Fruit fly (Drosophila melanogaster): ENCODE measurements around the gene CG8087.

Gene CG8087

dm6 chr3R:14577803-14578493, 13.3 kb upstream of the CG8087 start (continued):
- no peak for TF ChIP-seq CG10321 (GFP tag; IDR thresholded peaks at IDR 0.05)
- peak; percentile 28; the same call in 2 of the 3 replicates for TF ChIP-seq row (GFP tag; IDR thresholded peaks at IDR 0.05)
- no peak for TF ChIP-seq ara (GFP tag; IDR thresholded peaks at IDR 0.05)
- no peak for TF ChIP-seq Opbp (GFP tag; IDR thresholded peaks at IDR 0.05; ENCODE audit: partially characterized antibody)
- TF ChIP-seq dmrt11E (tag; optimal IDR thresholded peaks at IDR 0.05): no peak
- TF ChIP-seq NC2β (GFP tag; optimal IDR thresholded peaks at IDR 0.05): no peak
- TF ChIP-seq CG13287 (GFP tag; IDR thresholded peaks at IDR 0.05; ENCODE audit: partially characterized antibody): no peak
- TF ChIP-seq Doc3 (GFP tag; IDR thresholded peaks at IDR 0.05; ENCODE audit: partially characterized antibody): no peak
- no peak for TF ChIP-seq CG34422 (GFP tag; IDR thresholded peaks at IDR 0.05)
- no peak for TF ChIP-seq CG10274 (GFP tag; optimal IDR thresholded peaks at IDR 0.05)
- TF ChIP-seq ap (GFP tag; IDR thresholded peaks at IDR 0.05): no peak
- no peak for TF ChIP-seq ttk (GFP tag; IDR thresholded peaks at IDR 0.05)
- TF ChIP-seq Camta (GFP tag; optimal IDR thresholded peaks at IDR 0.05): no peak
- TF ChIP-seq CG10979 (tag; optimal IDR thresholded peaks at IDR 0.05): peak; percentile 14
- TF ChIP-seq zen2 (GFP tag; IDR thresholded peaks at IDR 0.05; ENCODE audit: partially characterized antibody): no peak
- TF ChIP-seq CG7839 (tag; optimal IDR thresholded peaks at IDR 0.05): peak; percentile 30
- TF ChIP-seq klu (GFP tag; IDR thresholded peaks at IDR 0.05): no peak
- TF ChIP-seq Ravus (GFP tag; IDR thresholded peaks at IDR 0.05): no peak
- TF ChIP-seq CG16779 (GFP tag; IDR thresholded peaks at IDR 0.05): no peak
- TF ChIP-seq jing (GFP tag; optimal IDR thresholded peaks at IDR 0.05): no peak
- TF ChIP-seq grau (tag; optimal IDR thresholded peaks at IDR 0.05): peak; percentile 44
- TF ChIP-seq dmrt99B (tag; optimal IDR thresholded peaks at IDR 0.05): peak; percentile 51
- TF ChIP-seq gsb (GFP tag; IDR thresholded peaks at IDR 0.05): no peak
- TF ChIP-seq fru (optimal IDR thresholded peaks at IDR 0.05): no peak
- TF ChIP-seq CG7556 (GFP tag; optimal IDR thresholded peaks at IDR 0.05): no peak
- no peak for TF ChIP-seq bab2 (GFP tag; optimal IDR thresholded peaks at IDR 0.05)
- no peak for TF ChIP-seq Xbp1 (GFP tag; optimal IDR thresholded peaks at IDR 0.05)
- TF ChIP-seq CkIIα-i1 (GFP tag; IDR thresholded peaks at IDR 0.05): no peak
- peak; percentile 44 for TF ChIP-seq CG18262 (tag; optimal IDR thresholded peaks at IDR 0.05)
- peak; percentile 45 for TF ChIP-seq CG11504 (tag; optimal IDR thresholded peaks at IDR 0.05)
- peak; percentile 29 for TF ChIP-seq CG15269 (tag; optimal IDR thresholded peaks at IDR 0.05)
- TF ChIP-seq gem (tag; optimal IDR thresholded peaks at IDR 0.05): peak; percentile 63
- TF ChIP-seq crol (GFP tag; IDR thresholded peaks at IDR 0.05): no peak
- TF ChIP-seq pros (GFP tag; optimal IDR thresholded peaks at IDR 0.05): no peak
- no peak for TF ChIP-seq Neu2 (GFP tag; optimal IDR thresholded peaks at IDR 0.05; ENCODE audit: borderline replicate concordance)
- no peak for TF ChIP-seq Mes4 (GFP tag; optimal IDR thresholded peaks at IDR 0.05)
- TF ChIP-seq CoRest (tag; optimal IDR thresholded peaks at IDR 0.05): peak; percentile 41
- TF ChIP-seq Drgx (GFP tag; IDR thresholded peaks at IDR 0.05): no peak
- TF ChIP-seq CG1602 (GFP tag; optimal IDR thresholded peaks at IDR 0.05): no peak
- TF ChIP-seq Eip74EF (GFP tag; optimal IDR thresholded peaks at IDR 0.05): peak in 1 of 2 experiments; percentile 18
- TF ChIP-seq CG31441 (GFP tag; IDR thresholded peaks at IDR 0.05): peak; percentile 46; the same call in 1 of the 2 replicates
- TF ChIP-seq Ptx1 (GFP tag; IDR thresholded peaks at IDR 0.05): no peak; the same call in 1 of the 2 replicates
- no peak for TF ChIP-seq H2.0 (GFP tag; IDR thresholded peaks at IDR 0.05)
- TF ChIP-seq bbx (GFP tag; IDR thresholded peaks at IDR 0.05; ENCODE audit: partially characterized antibody): no peak
- no peak for TF ChIP-seq Abd-B (GFP tag; optimal IDR thresholded peaks at IDR 0.05)
- TF ChIP-seq bsh (GFP tag; optimal IDR thresholded peaks at IDR 0.05): peak in 1 of 2 experiments; percentile 30
- TF ChIP-seq amos (GFP tag; IDR thresholded peaks at IDR 0.05; ENCODE audit: partially characterized antibody): no peak
- no peak for TF ChIP-seq B-H1 (GFP tag; IDR thresholded peaks at IDR 0.05)
- no peak for TF ChIP-seq CG3407 (GFP tag; optimal IDR thresholded peaks at IDR 0.05)
- TF ChIP-seq jigr1 (GFP tag; IDR thresholded peaks at IDR 0.05): 0 out of 3 replicates have a peak, but pooled peaks have one; percentile 42

Measured in whole organism, embryonic.